Worm (Caenorhabditis elegans) whole organism, L1 larva: ENCODE measurements around the gene F07A11.4.

ENCODE experiments used
- C04F5.9 ChIP-seq: sonication (generic microtip); optimal IDR thresholded peaks from 2 replicates; lab custom pipeline; 2016; ENCODE audit warnings: missing genetic modification characterization, missing compliant biosample characterization
- C16A3.4 ChIP-seq: fragments of 150-350 bp; optimal IDR thresholded peaks from 2 replicates; lab custom pipeline; 2014; ENCODE audit warnings: missing biosample characterization, missing genetic modification characterization
- C34B4.2 ChIP-seq: sonication (generic microtip); optimal IDR thresholded peaks from 2 replicates; lab custom pipeline; 2017; ENCODE audit warnings: mild to moderate bottlenecking, missing genetic modification characterization, missing compliant biosample characterization
- F16B12.6 ChIP-seq: fragments of 150-350 bp; optimal IDR thresholded peaks from 2 replicates; lab custom pipeline; 2014; ENCODE audit warnings: missing biosample characterization, missing genetic modification characterization
- Y116A8C.19 ChIP-seq: sonication (generic microtip); optimal IDR thresholded peaks from 2 replicates; lab custom pipeline; 2016; ENCODE audit warnings: missing compliant biosample characterization, missing genetic modification characterization, borderline replicate concordance
- aha-1 ChIP-seq: fragments of 150-350 bp; optimal IDR thresholded peaks from 2 replicates; lab custom pipeline; 2014; ENCODE audit warnings: missing biosample characterization, missing genetic modification characterization
- aly-2 ChIP-seq: fragments of 150-350 bp; optimal IDR thresholded peaks from 2 replicates; lab custom pipeline; 2014; ENCODE audit warnings: missing biosample characterization, missing genetic modification characterization
- ama-1 ChIP-seq: fragments of 150-350 bp; optimal IDR thresholded peaks from 2 replicates; lab custom pipeline; 2014
- ceh-90 ChIP-seq: sonication (generic microtip); optimal IDR thresholded peaks from 2 replicates; lab custom pipeline; 2016; ENCODE audit warnings: missing genetic modification characterization, missing compliant biosample characterization
- efl-1 ChIP-seq, 4 experiments: fragments of 150-350 bp; optimal IDR thresholded peaks in 3 of 4; peaks in 1 of 4; 1 replicate in 1 of 4; 2 replicates in 3 of 4; lab custom pipeline; 2014; ENCODE audit warnings: missing biosample characterization in 2 of 4, missing genetic modification characterization in 2 of 4, missing genetic modification reagents in 2 of 4
- efl-3 ChIP-seq: fragments of 200-800 bp; sonication (Bioruptor generic); optimal IDR thresholded peaks from 2 replicates; lab custom pipeline; 2018; ENCODE audit warnings: mild to moderate bottlenecking, missing genetic modification characterization, missing compliant biosample characterization
- egl-13 ChIP-seq: sonication (generic microtip); optimal IDR thresholded peaks from 2 replicates; lab custom pipeline; 2016; ENCODE audit warnings: missing genotype, missing genetic modification reagents, missing genetic modification characterization, missing compliant biosample characterization
- egl-27 ChIP-seq, 2 experiments: fragments of 150-350 bp in 1 of 2; sonication (generic microtip); optimal IDR thresholded peaks; 3 replicates each; lab custom pipeline; 2017 to 2018; ENCODE audit warnings: missing biosample characterization in 2 of 2, missing genetic modification characterization in 2 of 2, missing genetic modification reagents in 2 of 2
- fkh-4 ChIP-seq: sonication (generic microtip); optimal IDR thresholded peaks from 2 replicates; lab custom pipeline; 2016; ENCODE audit warnings: missing compliant biosample characterization, missing genetic modification characterization, borderline replicate concordance
- fkh-8 ChIP-seq: sonication (generic microtip); optimal IDR thresholded peaks from 2 replicates; lab custom pipeline; 2016; ENCODE audit warnings: mild to moderate bottlenecking, missing genetic modification characterization, missing compliant biosample characterization
- fos-1 ChIP-seq: fragments of 150-350 bp; optimal IDR thresholded peaks from 2 replicates; lab custom pipeline; 2014; ENCODE audit warnings: missing biosample characterization, missing genetic modification characterization
- grh-1 ChIP-seq: fragments of 200-800 bp; sonication (Bioruptor generic); IDR thresholded peaks from 2 replicates; pipeline ENCODE4 v1.3.6; 2022; ENCODE audit warnings: missing genetic modification reagents, missing genetic modification characterization, missing compliant biosample characterization
- hlh-17 ChIP-seq: fragments of 200-800 bp; sonication (Bioruptor generic); optimal IDR thresholded peaks from 2 replicates; lab custom pipeline; 2018; ENCODE audit warnings: missing genetic modification characterization, mild to moderate bottlenecking, missing compliant biosample characterization, moderate library complexity, borderline replicate concordance
- hlh-4 ChIP-seq: sonication (generic microtip); optimal IDR thresholded peaks from 2 replicates; lab custom pipeline; 2016; ENCODE audit warnings: mild to moderate bottlenecking, missing genetic modification characterization, missing compliant biosample characterization
- hpl-2 ChIP-seq: fragments of 150-350 bp; optimal IDR thresholded peaks from 2 replicates; lab custom pipeline; 2014; ENCODE audit warnings: missing biosample characterization, missing genetic modification reagents, missing genetic modification characterization
- irx-1 ChIP-seq: sonication (generic microtip); optimal IDR thresholded peaks from 2 replicates; lab custom pipeline; 2016; ENCODE audit warnings: missing genetic modification characterization, missing compliant biosample characterization
- jun-1 ChIP-seq: fragments of 150-350 bp; optimal IDR thresholded peaks from 2 replicates; lab custom pipeline; 2014; ENCODE audit warnings: missing biosample characterization, missing genetic modification reagents, missing genetic modification characterization
- lin-13 ChIP-seq: fragments of 150-350 bp; optimal IDR thresholded peaks from 2 replicates; lab custom pipeline; 2014; ENCODE audit warnings: missing biosample characterization, missing genetic modification reagents, missing genetic modification characterization
- lin-15B ChIP-seq: fragments of 150-350 bp; sonication (generic microtip); optimal IDR thresholded peaks from 3 replicates; lab custom pipeline; 2014; ENCODE audit warnings: missing biosample characterization, missing genetic modification characterization
- lin-39 ChIP-seq: fragments of 150-350 bp; optimal IDR thresholded peaks from 2 replicates; lab custom pipeline; 2014; ENCODE audit warnings: missing biosample characterization, missing genetic modification reagents, missing genetic modification characterization
- lir-3 ChIP-seq: sonication (generic microtip); optimal IDR thresholded peaks from 2 replicates; lab custom pipeline; 2016; ENCODE audit warnings: mild to moderate bottlenecking, missing genetic modification characterization, moderate library complexity, missing compliant biosample characterization; ENCODE audit not compliant: poor library complexity
- lsy-2 ChIP-seq, 2 experiments: fragments of 150-350 bp; optimal IDR thresholded peaks; 2 replicates each; lab custom pipeline; 2014; ENCODE audit warnings: missing biosample characterization in 2 of 2, missing genetic modification characterization in 2 of 2
- nhr-19 ChIP-seq: fragments of 200-800 bp; sonication (Bioruptor generic); conservative IDR thresholded peaks from 2 replicates; pipeline ENCODE4 v1.3.6; 2022; ENCODE audit warnings: missing genetic modification characterization, missing compliant biosample characterization
- nhr-20 ChIP-seq: sonication (generic microtip); optimal IDR thresholded peaks from 2 replicates; lab custom pipeline; 2016; ENCODE audit warnings: mild to moderate bottlenecking, missing genetic modification characterization, missing compliant biosample characterization
- nhr-28 ChIP-seq: fragments of 150-350 bp; optimal IDR thresholded peaks from 2 replicates; lab custom pipeline; 2014; ENCODE audit warnings: missing biosample characterization, missing genetic modification characterization
- nhr-47 ChIP-seq: sonication (generic microtip); optimal IDR thresholded peaks from 2 replicates; lab custom pipeline; 2016; ENCODE audit warnings: mild to moderate bottlenecking, missing genetic modification characterization, moderate library complexity, missing compliant biosample characterization
- nhr-71 ChIP-seq: sonication (generic microtip); optimal IDR thresholded peaks from 2 replicates; lab custom pipeline; 2016; ENCODE audit warnings: mild to moderate bottlenecking, missing genetic modification characterization, moderate library complexity, missing compliant biosample characterization
- nhr-76 ChIP-seq: sonication (generic microtip); optimal IDR thresholded peaks from 2 replicates; lab custom pipeline; 2017; ENCODE audit warnings: missing biosample characterization, missing genetic modification characterization
- nhr-77 ChIP-seq: fragments of 150-350 bp; optimal IDR thresholded peaks from 2 replicates; lab custom pipeline; 2014; ENCODE audit warnings: missing biosample characterization, missing genetic modification characterization
- nhr-84 ChIP-seq: sonication (generic microtip); optimal IDR thresholded peaks from 2 replicates; lab custom pipeline; 2017; ENCODE audit warnings: missing biosample characterization, missing genetic modification characterization
- nhr-85 ChIP-seq: sonication (generic microtip); peaks from one replicate; lab custom pipeline; 2016; ENCODE audit warnings: missing genetic modification characterization, inconsistent platforms, missing compliant biosample characterization
- pax-3 ChIP-seq: fragments of 200-800 bp; sonication (Bioruptor generic); optimal IDR thresholded peaks from 2 replicates; lab custom pipeline; 2018; ENCODE audit warnings: mild to moderate bottlenecking, missing genetic modification characterization, moderate library complexity, missing compliant biosample characterization
- skn-1 ChIP-seq: fragments of 150-350 bp; optimal IDR thresholded peaks from 2 replicates; lab custom pipeline; 2014; ENCODE audit warnings: missing biosample characterization, missing genetic modification characterization
- snpc-4 ChIP-seq: fragments of 150-350 bp; optimal IDR thresholded peaks from 2 replicates; lab custom pipeline; 2014; ENCODE audit warnings: missing biosample characterization, missing genetic modification characterization
- swsn-7 ChIP-seq: sonication (generic microtip); optimal IDR thresholded peaks from 2 replicates; lab custom pipeline; 2016; ENCODE audit warnings: missing genetic modification characterization, missing compliant biosample characterization
- tbx-2 ChIP-seq: sonication (generic microtip); optimal IDR thresholded peaks from 2 replicates; lab custom pipeline; 2016; ENCODE audit warnings: missing genetic modification characterization, missing compliant biosample characterization
- tlp-1 ChIP-seq: fragments of 150-350 bp; optimal IDR thresholded peaks from 2 replicates; lab custom pipeline; 2014; ENCODE audit warnings: missing biosample characterization, missing genetic modification characterization
- unc-30 ChIP-seq: sonication (generic microtip); optimal IDR thresholded peaks from 2 replicates; lab custom pipeline; 2017; ENCODE audit warnings: missing biosample characterization, missing genetic modification characterization
- unc-86 ChIP-seq: sonication (generic microtip); optimal IDR thresholded peaks from 2 replicates; lab custom pipeline; 2016; ENCODE audit warnings: missing genetic modification characterization, missing compliant biosample characterization
- vab-15 ChIP-seq: sonication (generic microtip); optimal IDR thresholded peaks from 2 replicates; lab custom pipeline; 2017; ENCODE audit warnings: missing genotype, mild to moderate bottlenecking, missing genetic modification characterization, missing compliant biosample characterization
- zag-1 ChIP-seq: fragments of 150-350 bp; optimal IDR thresholded peaks from 2 replicates; lab custom pipeline; 2014; ENCODE audit warnings: missing biosample characterization, missing genetic modification characterization
- zip-4 ChIP-seq: fragments of 200-800 bp; sonication (Bioruptor generic); optimal IDR thresholded peaks from 2 replicates; lab custom pipeline; 2018; ENCODE audit warnings: mild to moderate bottlenecking, missing genetic modification characterization, moderate library complexity, missing compliant biosample characterization
- ztf-4 ChIP-seq: fragments of 150-350 bp; optimal IDR thresholded peaks from 2 replicates; lab custom pipeline; 2014; ENCODE audit warnings: missing biosample characterization, missing genetic modification characterization

F07A11.4 gene

DNA sequence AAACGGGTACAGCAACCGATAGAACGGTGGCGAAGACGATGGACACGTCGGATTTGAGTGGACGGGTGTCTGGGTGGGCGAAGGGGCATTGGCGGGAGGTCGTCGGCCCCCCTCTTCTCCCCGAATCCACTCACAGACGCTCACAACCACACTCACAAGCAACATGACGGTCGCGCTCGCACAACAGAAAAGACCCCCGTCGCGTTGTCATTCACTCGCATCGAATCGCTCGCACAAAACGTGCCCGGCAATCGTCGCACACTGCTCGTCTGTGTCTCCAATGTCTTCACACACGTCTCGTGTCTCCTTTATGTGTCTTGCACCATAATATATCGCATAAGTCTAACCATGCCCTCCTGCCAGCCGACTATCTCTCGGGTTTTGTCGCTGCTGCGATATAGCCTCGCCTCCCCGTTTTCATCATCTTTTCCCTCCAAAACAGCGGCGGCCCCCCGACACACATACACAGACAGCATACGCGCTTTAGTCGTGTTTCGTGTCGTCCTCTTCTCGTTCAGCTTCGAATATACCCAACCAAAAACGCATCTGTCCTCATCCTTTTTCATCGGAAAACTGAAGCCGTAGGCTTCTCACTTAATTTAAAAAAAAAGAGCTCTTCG, 33.4 kb downstream of the F07A11.4 start (continued):
- peak; percentile 50 for TF ChIP-seq snpc-4 (tag; lab: Kevin White, UChicago)
- no peak for TF ChIP-seq zip-4 (GFP tag; lab: Kevin White, UChicago)
- TF ChIP-seq F16B12.6 (tag; lab: Kevin White, UChicago): peak; percentile 9
- peak; percentile 87 for TF ChIP-seq nhr-47 (tag; lab: Kevin White, UChicago)
- TF ChIP-seq fos-1 (tag; lab: Kevin White, UChicago): peak; percentile 80
- no peak for TF ChIP-seq C34B4.2 (tag; lab: Kevin White, UChicago)
- TF ChIP-seq zag-1 (tag; lab: Kevin White, UChicago): peak; percentile 26
- peak; percentile 71 to 86 for TF ChIP-seq lsy-2 (tag; optimal IDR thresholded peaks at IDR 0.05; lab: Kevin White, UChicago)
- TF ChIP-seq, all 84 proteins: peak for 53

DNA sequence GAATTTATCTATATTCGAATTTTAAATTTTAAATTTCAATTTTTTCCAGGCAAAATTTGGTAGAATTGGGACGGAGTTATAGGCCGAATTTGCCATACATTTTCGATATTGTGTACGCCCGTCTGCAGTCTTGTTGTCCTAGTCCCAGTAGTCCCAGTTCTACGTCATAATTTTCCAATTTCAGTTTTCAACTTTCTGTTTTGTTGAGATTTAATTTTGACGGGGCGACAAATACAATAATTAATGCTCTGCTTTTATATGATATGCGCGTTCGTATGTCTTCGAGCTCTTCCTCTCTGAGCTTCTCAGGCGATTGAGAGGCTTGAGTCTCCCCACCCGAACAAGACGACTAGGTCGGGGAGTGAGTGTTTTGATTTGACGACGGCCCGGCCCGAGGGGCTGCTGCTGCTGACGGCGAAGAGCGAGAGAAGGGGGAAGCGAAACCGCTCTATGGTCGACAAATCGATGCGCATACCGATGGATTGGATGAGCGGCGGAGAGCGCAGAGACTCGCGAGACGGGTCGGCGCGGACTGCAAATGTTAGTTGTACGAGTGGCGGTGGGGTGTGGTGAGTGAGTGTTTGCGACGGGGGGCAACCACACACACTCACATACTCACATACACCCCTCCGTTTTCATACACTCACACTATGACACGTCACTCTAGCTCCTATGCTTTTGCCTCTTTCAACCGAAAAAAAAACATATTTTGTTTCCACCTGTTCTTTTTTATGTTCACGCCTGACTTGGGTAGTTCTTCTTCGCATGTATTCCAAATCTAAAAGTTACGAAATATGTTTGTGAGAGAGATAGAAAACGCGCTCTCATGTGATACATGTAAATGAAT, 34.1 kb downstream of the F07A11.4 start:
- TF ChIP-seq lin-13 (GFP tag; lab: Kevin White, UChicago): peak; percentile 51
- peak; percentile 23 for TF ChIP-seq irx-1 (tag; lab: Kevin White, UChicago)
- TF ChIP-seq vab-15 (tag; lab: Kevin White, UChicago): peak; percentile 20
- no peak for TF ChIP-seq hlh-17 (GFP tag; lab: Kevin White, UChicago)
- TF ChIP-seq lin-39 (tag; lab: Kevin White, UChicago): no peak
- TF ChIP-seq pax-3 (tag; lab: Kevin White, UChicago): peak; percentile 52
- TF ChIP-seq grh-1 (GFP tag; lab: Robert Waterston, UW): peak; percentile 49
- no peak for TF ChIP-seq nhr-28
- no peak for TF ChIP-seq ceh-90 (tag; lab: Kevin White, UChicago)
- no peak for TF ChIP-seq C04F5.9 (tag; lab: Kevin White, UChicago)
- peak; percentile 85 for TF ChIP-seq swsn-7 (tag; lab: Kevin White, UChicago)
- peak; percentile 81 for TF ChIP-seq nhr-20 (tag; lab: Kevin White, UChicago)
- TF ChIP-seq nhr-85 (tag; lab: Kevin White, UChicago): peak; percentile 86
- TF ChIP-seq nhr-47 (tag; lab: Kevin White, UChicago): peak; percentile 78
- TF ChIP-seq fos-1 (tag; lab: Kevin White, UChicago): peak; percentile 46
- peak; percentile 79 for TF ChIP-seq nhr-19 (GFP tag; lab: Robert Waterston, UW)
- TF ChIP-seq nhr-76 (tag; lab: Kevin White, UChicago): no peak
- TF ChIP-seq nhr-77 (tag; lab: Kevin White, UChicago): peak; percentile 89
- no peak for TF ChIP-seq hpl-2 (GFP tag; lab: Kevin White, UChicago)
- TF ChIP-seq tbx-2: peak; percentile 84
- TF ChIP-seq fkh-4 (tag; lab: Kevin White, UChicago): no peak
- peak; percentile 84 for TF ChIP-seq nhr-71
- peak in 1 of 2 experiments; percentile 44 for TF ChIP-seq egl-27 (tag; optimal IDR thresholded peaks at IDR 0.05; lab: Kevin White, UChicago)
- TF ChIP-seq jun-1 (tag; lab: Kevin White, UChicago): peak; percentile 86
- peak; percentile 83 for TF ChIP-seq ztf-4
- TF ChIP-seq egl-13 (tag; lab: Kevin White, UChicago): peak; percentile 63
- peak; percentile 29 for TF ChIP-seq lir-3 (tag; lab: Kevin White, UChicago)
- TF ChIP-seq efl-3: no peak
- TF ChIP-seq aly-2 (tag; lab: Kevin White, UChicago): no peak
- no peak for TF ChIP-seq nhr-84 (tag; lab: Kevin White, UChicago)
- TF ChIP-seq unc-86: peak; percentile 63
- no peak for TF ChIP-seq tlp-1 (tag; lab: Kevin White, UChicago)
- peak; percentile 54 for TF ChIP-seq ama-1 (lab: Kevin White, UChicago)
- peak; percentile 58 for TF ChIP-seq C16A3.4 (tag; lab: Kevin White, UChicago)
- no peak for TF ChIP-seq unc-30
- TF ChIP-seq fkh-8 (tag; lab: Kevin White, UChicago): peak; percentile 63
- TF ChIP-seq efl-1 (optimal IDR thresholded peaks at IDR 0.05; lab: Kevin White, UChicago): peak; percentile 48 to 54
- TF ChIP-seq efl-1 (GFP tag; optimal IDR thresholded peaks at IDR 0.05 in 1 of 2; lab: Kevin White, UChicago): peak; percentile 56 to 91
- TF ChIP-seq aha-1 (tag; lab: Kevin White, UChicago): no peak
- TF ChIP-seq hlh-4 (tag; lab: Kevin White, UChicago): no peak
- TF ChIP-seq skn-1: peak; percentile 67
- no peak for TF ChIP-seq lin-15B (tag; lab: Kevin White, UChicago)
- no peak for TF ChIP-seq Y116A8C.19
